Worm (Caenorhabditis elegans): Measurements from ENCODE around the gene mltn-9.

Gene mltn-9

DNA sequence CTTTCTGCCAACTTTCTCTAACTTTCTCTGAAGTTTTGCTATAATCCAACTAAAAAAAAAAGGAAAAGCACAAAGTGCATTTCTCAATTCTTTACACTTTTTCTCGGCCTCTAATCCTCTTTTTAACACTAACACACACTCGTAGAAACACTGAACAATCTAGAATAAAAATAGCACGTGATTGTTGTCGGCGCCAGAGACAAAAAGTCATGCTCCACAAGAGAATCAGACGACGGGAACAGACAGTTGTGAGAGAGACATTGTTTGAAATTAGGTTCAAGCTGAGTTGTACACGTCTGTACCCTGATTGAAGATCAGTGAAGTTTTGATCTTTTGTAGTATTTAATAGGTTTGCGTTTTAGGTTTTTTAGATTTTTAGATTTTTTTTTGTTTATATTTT, 17.5 kb upstream of the mltn-9 start (continued):
- TF ChIP-seq repo-1 (tag; optimal IDR thresholded peaks at IDR 0.05) (no peak), nhr-80 (tag; optimal IDR thresholded peaks at IDR 0.05) (peak; percentile 36), Y79H2A.3 (GFP tag; conservative IDR thresholded peaks at IDR 0.05) (no peak), ZK185.1 (tag; optimal IDR thresholded peaks at IDR 0.05; ENCODE audit: poor library complexity, severe bottlenecking) (peak; percentile 28), ceh-79 (tag; optimal IDR thresholded peaks at IDR 0.05) (no peak), F52B5.7 (tag; optimal IDR thresholded peaks at IDR 0.05) (no peak), lir-1 (GFP tag; conservative IDR thresholded peaks at IDR 0.05) (no peak), ceh-40 (GFP tag; IDR thresholded peaks at IDR 0.05) (no peak), C17E4.6 (GFP tag; IDR thresholded peaks at IDR 0.05) (no peak), Y56A3A.18 (GFP tag; IDR thresholded peaks at IDR 0.05) (no peak), egrh-3 (GFP tag; IDR thresholded peaks at IDR 0.05) (no peak), nfya-1 (tag; optimal IDR thresholded peaks at IDR 0.05; ENCODE audit: borderline replicate concordance, insufficient read depth) (no peak), egl-18 (GFP tag; IDR thresholded peaks at IDR 0.05) (no peak), ztf-28 (GFP tag; IDR thresholded peaks at IDR 0.05) (no peak), D2030.7 (GFP tag; IDR thresholded peaks at IDR 0.05) (no peak), nhr-179 (tag; optimal IDR thresholded peaks at IDR 0.05) (no peak), ztf-3 (GFP tag; optimal IDR thresholded peaks at IDR 0.05) (no peak), let-526 (GFP tag; IDR thresholded peaks at IDR 0.05) (peak; percentile 31; the same call in 1 of the 2 replicates), Y53G8AR.9 (GFP tag; conservative IDR thresholded peaks at IDR 0.05) (no peak)

DNA sequence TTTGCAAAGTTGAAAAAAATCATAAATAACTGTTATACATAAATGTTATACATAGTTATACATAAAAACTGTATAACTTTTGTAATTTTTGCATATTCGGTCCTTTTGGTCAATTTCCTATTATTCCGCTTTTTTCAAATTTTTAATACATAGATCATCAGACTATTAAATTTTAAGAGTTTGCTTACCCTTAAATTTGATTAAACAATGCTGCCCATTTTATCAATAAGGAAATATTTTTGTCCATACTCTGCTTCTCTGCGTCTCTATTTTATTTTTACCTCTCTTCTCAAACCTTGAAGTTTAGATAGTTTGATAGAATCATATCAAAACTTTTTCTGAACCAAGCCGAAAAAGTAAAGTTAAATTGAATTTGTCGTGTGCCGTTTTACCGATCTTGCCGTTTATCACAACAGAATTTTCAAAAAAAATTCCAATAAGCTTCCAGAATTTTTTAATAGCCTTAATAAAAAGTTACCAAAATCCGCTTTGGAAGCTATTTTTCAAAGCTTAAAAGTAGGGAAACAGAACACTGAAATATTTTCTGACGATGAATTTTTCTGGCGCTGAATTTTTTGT, 16.5 kb upstream of the mltn-9 start:
- TF ChIP-seq ztf-22 (GFP tag; optimal IDR thresholded peaks at IDR 0.05) (no peak), hmg-1.2 (GFP tag; IDR thresholded peaks at IDR 0.05) (peak; percentile 20; the same call in 1 of the 2 replicates), chd-7 (tag; optimal IDR thresholded peaks at IDR 0.05) (no peak), ama-1 (optimal IDR thresholded peaks at IDR 0.05) (peak; percentile 72), ama-1 (GFP tag; optimal IDR thresholded peaks at IDR 0.05) (no peak)

- TF ChIP-seq pbrm-1 (GFP tag; IDR thresholded peaks at IDR 0.05) (0 out of 2 replicates have a peak, but pooled peaks have one; percentile 14), nhr-80 (tag; optimal IDR thresholded peaks at IDR 0.05) (peak; percentile 16), ztf-3 (GFP tag; optimal IDR thresholded peaks at IDR 0.05) (peak; percentile 32), ama-1 (optimal IDR thresholded peaks at IDR 0.05) (peak; percentile 36), ama-1 (GFP tag; optimal IDR thresholded peaks at IDR 0.05) (no peak), chd-7 (tag; optimal IDR thresholded peaks at IDR 0.05) (peak; percentile 1), nfya-1 (tag; optimal IDR thresholded peaks at IDR 0.05; ENCODE audit: borderline replicate concordance, insufficient read depth) (no peak)
Measured at ce11 chrII:14599933-14600630, 15.8 kb upstream of the mltn-9 start.

ce11 chrII:14600852-14601313, 15.0 kb upstream of the mltn-9 start, which contains the start of gene tps-2:
TSS of gene tps-2 (plus strand) at chrII:14600902.
- TF ChIP-seq let-607 (tag; optimal IDR thresholded peaks at IDR 0.05), result peak in 1 of 2 experiments; percentile 6
- TF ChIP-seq ztf-6 (GFP tag; IDR thresholded peaks at IDR 0.05), result no peak
- no peak for TF ChIP-seq aptf-3 (GFP tag; IDR thresholded peaks at IDR 0.05)
- TF ChIP-seq aptf-2 (GFP tag; conservative IDR thresholded peaks at IDR 0.05), result no peak
- no peak for TF ChIP-seq mel-28 (tag; optimal IDR thresholded peaks at IDR 0.05; ENCODE audit: borderline replicate concordance)
- TF ChIP-seq lag-1 (GFP tag; IDR thresholded peaks at IDR 0.05), result no peak
- no peak for TF ChIP-seq sdz-38 (tag; optimal IDR thresholded peaks at IDR 0.05)
- no peak for TF ChIP-seq F49E8.2 (tag; optimal IDR thresholded peaks at IDR 0.05; ENCODE audit: insufficient read depth)
- no peak for TF ChIP-seq ztf-22 (GFP tag; optimal IDR thresholded peaks at IDR 0.05)
- no peak for TF ChIP-seq T26A5.8 (tag; optimal IDR thresholded peaks at IDR 0.05)
- no peak for TF ChIP-seq D2030.7 (GFP tag; IDR thresholded peaks at IDR 0.05)
- no peak for TF ChIP-seq attf-6 (GFP tag; IDR thresholded peaks at IDR 0.05)
- no peak for TF ChIP-seq lin-26 (GFP tag; IDR thresholded peaks at IDR 0.05)
- no peak for TF ChIP-seq ztf-18 (tag; optimal IDR thresholded peaks at IDR 0.05)
- no peak for TF ChIP-seq let-526 (GFP tag; IDR thresholded peaks at IDR 0.05)
- 0 out of 2 replicates have a peak, but pooled peaks have one; percentile 4 for TF ChIP-seq dox-1 (GFP tag; IDR thresholded peaks at IDR 0.05)
- TF ChIP-seq madf-3 (GFP tag; IDR thresholded peaks at IDR 0.05), result no peak
- no peak for TF ChIP-seq gei-17 (GFP tag; optimal IDR thresholded peaks at IDR 0.05)
- TF ChIP-seq ama-1 (optimal IDR thresholded peaks at IDR 0.05), result peak; percentile 84
- no peak for TF ChIP-seq ama-1 (GFP tag; optimal IDR thresholded peaks at IDR 0.05)
- no peak for TF ChIP-seq mcd-1 (GFP tag; IDR thresholded peaks at IDR 0.05)
- TF ChIP-seq dpff-1 (tag; optimal IDR thresholded peaks at IDR 0.05), result no peak
